Worm (Caenorhabditis elegans): ENCODE measurements around the gene ZK666.2.

Gene ZK666.2

ce11 chrII:10476959-10477358 lies 5.3 kb upstream of the ZK666.2 start, which contains the start of gene ZK666.4:
Gene ZK666.4, plus strand, starts transcription at chrII:10477259.
- TF ChIP-seq mab-5 (tag; optimal IDR thresholded peaks at IDR 0.05) (no peak), nhr-237 (tag; optimal IDR thresholded peaks at IDR 0.05) (no peak), ceh-16 (tag; optimal IDR thresholded peaks at IDR 0.05) (no peak), R02D3.7 (tag; optimal IDR thresholded peaks at IDR 0.05) (no peak), C34F6.9 (tag; optimal IDR thresholded peaks at IDR 0.05) (no peak), lin-39 (tag; optimal IDR thresholded peaks at IDR 0.05) (no peak), nhr-11 (tag; optimal IDR thresholded peaks at IDR 0.05) (no peak), ztf-4 (tag; optimal IDR thresholded peaks at IDR 0.05) (no peak), lsy-2 (tag; optimal IDR thresholded peaks at IDR 0.05) (no peak), nhr-12 (tag; optimal IDR thresholded peaks at IDR 0.05) (no peak)

- TF ChIP-seq lsy-2 (tag; optimal IDR thresholded peaks at IDR 0.05) (no peak), gmeb-1 (tag; optimal IDR thresholded peaks at IDR 0.05) (no peak), aly-2 (tag; optimal IDR thresholded peaks at IDR 0.05) (no peak), unc-55 (GFP tag; optimal IDR thresholded peaks at IDR 0.05) (no peak), lin-13 (GFP tag; optimal IDR thresholded peaks at IDR 0.05) (no peak), nhr-23 (tag; optimal IDR thresholded peaks at IDR 0.05) (no peak), C34F6.9 (tag; optimal IDR thresholded peaks at IDR 0.05) (no peak), zag-1 (tag; optimal IDR thresholded peaks at IDR 0.05) (no peak), ztf-4 (tag; optimal IDR thresholded peaks at IDR 0.05) (no peak), snpc-4 (tag; optimal IDR thresholded peaks at IDR 0.05) (no peak), Y55F3AM.14 (GFP tag; optimal IDR thresholded peaks at IDR 0.05) (no peak), ceh-82 (tag; optimal IDR thresholded peaks at IDR 0.05) (no peak), lin-39 (tag; optimal IDR thresholded peaks at IDR 0.05) (no peak), dmd-4 (tag; optimal IDR thresholded peaks at IDR 0.05) (no peak), alr-1 (tag; optimal IDR thresholded peaks at IDR 0.05) (no peak), lin-11 (tag; optimal IDR thresholded peaks at IDR 0.05) (no peak), egl-27 (tag; optimal IDR thresholded peaks at IDR 0.05) (no peak), elt-3 (tag; optimal IDR thresholded peaks at IDR 0.05) (no peak), nhr-25 (tag; optimal IDR thresholded peaks at IDR 0.05) (no peak)
Measured at ce11 chrII:10476039-10476438, 4.3 kb upstream of the ZK666.2 start, which contains the start of gene clec-58. Gene clec-58, minus strand, starts transcription at chrII:10476139.

ce11 chrII:10471247-10471646 lies 443 bp downstream of the ZK666.2 start, which contains the start of gene ZK666.1:
Gene ZK666.1, minus strand, starts transcription at chrII:10471347.
- TF ChIP-seq R02D3.7 (tag; optimal IDR thresholded peaks at IDR 0.05): no peak
- TF ChIP-seq alr-1 (tag; optimal IDR thresholded peaks at IDR 0.05): no peak
- TF ChIP-seq nhr-12 (tag; optimal IDR thresholded peaks at IDR 0.05): no peak

ce11 chrII:10470159-10470558 lies 1.5 kb downstream of the ZK666.2 start, which contains the start of gene clec-143:
Gene clec-143, minus strand, starts transcription at chrII:10470297.
- TF ChIP-seq unc-39 (tag; optimal IDR thresholded peaks at IDR 0.05): no peak
- TF ChIP-seq unc-55 (GFP tag; optimal IDR thresholded peaks at IDR 0.05): no peak
- TF ChIP-seq ceh-82 (tag; optimal IDR thresholded peaks at IDR 0.05): no peak
- TF ChIP-seq lin-13 (GFP tag; optimal IDR thresholded peaks at IDR 0.05): no peak
- no peak for TF ChIP-seq ZK546.5 (tag; optimal IDR thresholded peaks at IDR 0.05)
- peak; percentile 78 for TF ChIP-seq skn-1 (tag; optimal IDR thresholded peaks at IDR 0.05)
- TF ChIP-seq Y55F3AM.14 (GFP tag; optimal IDR thresholded peaks at IDR 0.05): no peak
- TF ChIP-seq crh-2 (tag; optimal IDR thresholded peaks at IDR 0.05): no peak
- no peak for TF ChIP-seq sem-4 (tag; optimal IDR thresholded peaks at IDR 0.05)
- TF ChIP-seq ztf-1 (GFP tag; conservative IDR thresholded peaks at IDR 0.05): no peak
- TF ChIP-seq C34F6.9 (tag; optimal IDR thresholded peaks at IDR 0.05): no peak
- TF ChIP-seq fos-1 (tag; optimal IDR thresholded peaks at IDR 0.05): peak; percentile 62

ce11 chrII:10466552-10466951 lies 5.1 kb downstream of the ZK666.2 start, which contains the start of gene tnc-2:
Gene tnc-2, plus strand, starts transcription at chrII:10466852.
- TF ChIP-seq zag-1 (tag; optimal IDR thresholded peaks at IDR 0.05) (no peak), dmd-4 (tag; optimal IDR thresholded peaks at IDR 0.05) (no peak), crh-2 (tag; optimal IDR thresholded peaks at IDR 0.05) (no peak), ZK546.5 (tag; optimal IDR thresholded peaks at IDR 0.05) (no peak), unc-62 (GFP tag; optimal IDR thresholded peaks at IDR 0.05) (no peak)
